Fruit fly (Drosophila melanogaster) whole organism, embryonic: Measurements from ENCODE around the gene Cyp12a5.

Source experiments
- Atf3 ChIP-seq: fragments of 200-800 bp; sonication (Bioruptor generic); optimal IDR thresholded peaks from 3 replicates; lab custom pipeline; 2016; ENCODE audit warnings: missing biosample characterization, missing genetic modification characterization
- Awh ChIP-seq: fragments of 200-800 bp; sonication (Bioruptor generic); IDR thresholded peaks from 2 replicates; pipeline ENCODE4, ENCODE4 v1.3.6; 2022; ENCODE audit warnings: missing biosample characterization, missing genetic modification characterization
- C15 ChIP-seq: fragments of 200-800 bp; sonication (Bioruptor generic); IDR thresholded peaks from 3 replicates; pipeline ENCODE4 v1.3.6; 2022; ENCODE audit warnings: missing biosample characterization, missing genetic modification characterization
- CG10543 ChIP-seq: fragments of 200-800 bp; sonication (Bioruptor generic); optimal IDR thresholded peaks from 3 replicates; lab custom pipeline; 2017; ENCODE audit warnings: missing biosample characterization, mild to moderate bottlenecking, missing genetic modification characterization, moderate library complexity
- CG10979 ChIP-seq: fragments of 200-800 bp; sonication (Bioruptor generic); optimal IDR thresholded peaks from 2 replicates; lab custom pipeline; 2018; ENCODE audit warnings: missing biosample characterization, mild to moderate bottlenecking, missing genetic modification characterization, moderate library complexity
- CG11085 ChIP-seq: fragments of 200-800 bp; sonication (Bioruptor generic); IDR thresholded peaks from 2 replicates; pipeline ENCODE4 v1.3.6; 2022; ENCODE audit warnings: missing biosample characterization, missing genetic modification characterization
- CG11093 ChIP-seq: fragments of 200-800 bp; sonication (Bioruptor generic); IDR thresholded peaks from 3 replicates; pipeline ENCODE4 v1.3.6; 2022; ENCODE audit warnings: missing biosample characterization, missing genetic modification characterization
- CG12219 ChIP-seq: fragments of 200-800 bp; sonication (Bioruptor generic); optimal IDR thresholded peaks from 3 replicates; lab custom pipeline; 2018; ENCODE audit warnings: missing biosample characterization, mild to moderate bottlenecking, missing genetic modification characterization
- CG13775 ChIP-seq: fragments of 200-800 bp; sonication (Bioruptor generic); optimal IDR thresholded peaks from 3 replicates; lab custom pipeline; 2017; ENCODE audit warnings: missing biosample characterization, mild to moderate bottlenecking, missing genetic modification characterization
- CG15073 ChIP-seq: fragments of 200-800 bp; sonication (Bioruptor generic); optimal IDR thresholded peaks from 2 replicates; lab custom pipeline; 2016; ENCODE audit warnings: missing biosample characterization, missing genetic modification characterization
- CG16815 ChIP-seq: fragments of 200-800 bp; sonication (Bioruptor generic); optimal IDR thresholded peaks from 3 replicates; lab custom pipeline; 2017; ENCODE audit warnings: missing biosample characterization, mild to moderate bottlenecking, missing genetic modification characterization
- CG17802 ChIP-seq: fragments of 200-800 bp; sonication (Bioruptor generic); optimal IDR thresholded peaks from 2 replicates; lab custom pipeline; 2018; ENCODE audit warnings: missing biosample characterization, mild to moderate bottlenecking, missing genetic modification characterization, moderate library complexity
- CG2202 ChIP-seq: fragments of 200-800 bp; sonication (Bioruptor generic); optimal IDR thresholded peaks from 2 replicates; lab custom pipeline; 2018; ENCODE audit warnings: missing biosample characterization, mild to moderate bottlenecking, missing genetic modification characterization
- CG3838 ChIP-seq: fragments of 200-800 bp; sonication (Bioruptor generic); optimal IDR thresholded peaks from 3 replicates; lab custom pipeline; 2016; ENCODE audit warnings: missing biosample characterization, missing genetic modification characterization
- CG3847 ChIP-seq: fragments of 200-800 bp; sonication (Bioruptor generic); IDR thresholded peaks from 2 replicates; pipeline ENCODE4 v1.3.6; 2022; ENCODE audit warnings: missing biosample characterization, missing genetic modification characterization
- CG4360 ChIP-seq: fragments of 200-800 bp; sonication (Bioruptor generic); IDR thresholded peaks from 2 replicates; pipeline ENCODE4 v1.3.6; 2022; ENCODE audit warnings: missing biosample characterization, missing genetic modification characterization
- CG4820 ChIP-seq: fragments of 200-800 bp; sonication (Bioruptor generic); optimal IDR thresholded peaks from 3 replicates; lab custom pipeline; 2016; ENCODE audit warnings: missing biosample characterization, missing genetic modification characterization
- CG5180 ChIP-seq: fragments of 200-800 bp; sonication (Bioruptor generic); optimal IDR thresholded peaks from 3 replicates; lab custom pipeline; 2017; ENCODE audit warnings: missing biosample characterization, missing genetic modification characterization, mild to moderate bottlenecking, moderate library complexity, missing genetic modification reagents
- CG6654 ChIP-seq: fragments of 200-800 bp; sonication (Bioruptor generic); optimal IDR thresholded peaks from 2 replicates; lab custom pipeline; 2017; ENCODE audit warnings: missing biosample characterization, mild to moderate bottlenecking, missing genetic modification characterization
- CG9437 ChIP-seq: fragments of 200-800 bp; sonication (Bioruptor generic); optimal IDR thresholded peaks from 2 replicates; lab custom pipeline; 2018; ENCODE audit warnings: missing biosample characterization, mild to moderate bottlenecking, missing genetic modification characterization
- Camta ChIP-seq: fragments of 200-800 bp; sonication (Bioruptor generic); optimal IDR thresholded peaks from 2 replicates; lab custom pipeline; 2016; ENCODE audit warnings: missing biosample characterization, missing genetic modification characterization
- D19B ChIP-seq: fragments of 200-800 bp; sonication (Bioruptor generic); optimal IDR thresholded peaks from 2 replicates; lab custom pipeline; 2017; ENCODE audit warnings: missing biosample characterization, mild to moderate bottlenecking, missing genetic modification characterization
- ERR ChIP-seq: fragments of 200-800 bp; sonication (Bioruptor generic); optimal IDR thresholded peaks from 2 replicates; lab custom pipeline; 2016; ENCODE audit warnings: missing biosample characterization, missing genetic modification characterization
- Fer2 ChIP-seq: fragments of 200-800 bp; sonication (Bioruptor generic); optimal IDR thresholded peaks from 2 replicates; lab custom pipeline; 2018; ENCODE audit warnings: missing biosample characterization, mild to moderate bottlenecking, missing genetic modification characterization, moderate library complexity
- H15 ChIP-seq: fragments of 200-800 bp; sonication (Bioruptor generic); IDR thresholded peaks from 3 replicates; pipeline ENCODE4 v1.3.6; 2022; ENCODE audit warnings: missing biosample characterization, missing genetic modification characterization
- HLH3B ChIP-seq: fragments of 200-800 bp; sonication (Bioruptor generic); IDR thresholded peaks from 2 replicates; pipeline ENCODE4 v1.3.6; 2022; ENCODE audit warnings: missing biosample characterization, missing genetic modification characterization
- HmgD ChIP-seq: fragments of 200-800 bp; sonication (Bioruptor generic); optimal IDR thresholded peaks from 3 replicates; lab custom pipeline; 2016; ENCODE audit warnings: missing biosample characterization, missing genetic modification characterization
- Lim3 ChIP-seq: fragments of 200-800 bp; sonication (Bioruptor generic); IDR thresholded peaks from 2 replicates; pipeline ENCODE4 v1.3.6; 2022; ENCODE audit warnings: missing biosample characterization, missing genetic modification characterization
- Nf-YA ChIP-seq: fragments of 200-800 bp; sonication (Bioruptor generic); IDR thresholded peaks from 2 replicates; pipeline ENCODE4 v1.3.6; 2022; ENCODE audit warnings: missing biosample characterization, missing genetic modification characterization
- Nf-YB ChIP-seq: fragments of 200-800 bp; sonication (Bioruptor generic); optimal IDR thresholded peaks from 3 replicates; lab custom pipeline; 2019; ENCODE audit warnings: missing biosample characterization, mild to moderate bottlenecking, missing genetic modification characterization, moderate library complexity
- Nf-YC ChIP-seq: fragments of 200-800 bp; optimal IDR thresholded peaks from 3 replicates; lab custom pipeline; 2019; ENCODE audit warnings: missing biosample characterization, mild to moderate bottlenecking, missing genetic modification characterization, moderate library complexity
- NfI ChIP-seq: fragments of 200-800 bp; sonication (Bioruptor generic); optimal IDR thresholded peaks from 3 replicates; lab custom pipeline; 2018; ENCODE audit warnings: missing biosample characterization, mild to moderate bottlenecking, missing genetic modification characterization, moderate library complexity
- Six4 ChIP-seq: fragments of 200-800 bp; sonication (Bioruptor generic); optimal IDR thresholded peaks from 2 replicates; lab custom pipeline; 2016; ENCODE audit warnings: missing biosample characterization, missing genetic modification characterization
- Stat92E ChIP-seq, 3 experiments: fragments of >200 bp in 2 of 3; fragments of 200-800 bp in 1 of 3; sonication (Bioruptor generic) in 1 of 3; optimal IDR thresholded peaks; 2 replicates each; lab custom pipeline; 2017 to 2019; ENCODE audit warnings: missing biosample characterization in 3 of 3, missing genetic modification characterization in 3 of 3, mild to moderate bottlenecking in 1 of 3, moderate library complexity in 1 of 3
- Vsx1 ChIP-seq: fragments of 200-800 bp; sonication (Bioruptor generic); optimal IDR thresholded peaks from 2 replicates; lab custom pipeline; 2017; ENCODE audit warnings: missing biosample characterization, mild to moderate bottlenecking, missing genetic modification characterization, missing genetic modification reagents
- YL-1 ChIP-seq: fragments of 200-800 bp; sonication (Bioruptor generic); optimal IDR thresholded peaks from 3 replicates; lab custom pipeline; 2017; ENCODE audit warnings: missing biosample characterization, mild to moderate bottlenecking, missing genetic modification characterization
- al ChIP-seq: fragments of 200-800 bp; sonication (Bioruptor generic); IDR thresholded peaks from 2 replicates; pipeline ENCODE4 v1.3.6; 2022; ENCODE audit warnings: missing biosample characterization, missing genetic modification characterization
- br ChIP-seq: fragments of >200 bp; optimal IDR thresholded peaks from 2 replicates; lab custom pipeline; 2017
- cg ChIP-seq: fragments of 200-800 bp; sonication (Bioruptor generic); optimal IDR thresholded peaks from 3 replicates; lab custom pipeline; 2019; ENCODE audit warnings: missing biosample characterization, mild to moderate bottlenecking, missing genetic modification characterization, moderate library complexity
- gcm2 ChIP-seq: fragments of 200-800 bp; sonication (Bioruptor generic); optimal IDR thresholded peaks from 2 replicates; lab custom pipeline; 2016; ENCODE audit warnings: missing biosample characterization, missing genetic modification characterization
- knrl ChIP-seq: fragments of 200-800 bp; sonication (Bioruptor generic); IDR thresholded peaks from 3 replicates; pipeline ENCODE4 v1.3.6; 2022; ENCODE audit warnings: missing biosample characterization, missing genetic modification characterization; ENCODE audit not compliant: partially characterized antibody
- lmd ChIP-seq: fragments of 200-800 bp; sonication (Bioruptor generic); IDR thresholded peaks from 2 replicates; pipeline ENCODE4 v1.3.6; 2022; ENCODE audit warnings: missing biosample characterization, missing genetic modification characterization
- pnt ChIP-seq: fragments of 200-800 bp; sonication (Bioruptor generic); optimal IDR thresholded peaks from 3 replicates; lab custom pipeline; 2016; ENCODE audit warnings: missing biosample characterization, missing genetic modification characterization
- pros ChIP-seq: fragments of 200-800 bp; sonication (Bioruptor generic); optimal IDR thresholded peaks from 3 replicates; lab custom pipeline; 2019; ENCODE audit warnings: missing biosample characterization, mild to moderate bottlenecking, missing genetic modification characterization, moderate library complexity
- sc ChIP-seq, 3 experiments: fragments of >200 bp in 2 of 3; fragments of 200-800 bp in 1 of 3; sonication (Bioruptor generic) in 1 of 3; optimal IDR thresholded peaks; 2 replicates in 2 of 3; 3 replicates in 1 of 3; lab custom pipeline; 2017; ENCODE audit warnings: mild to moderate bottlenecking in 1 of 3, missing biosample characterization in 1 of 3, missing genetic modification characterization in 1 of 3, missing genetic modification reagents in 1 of 3
- sens-2 ChIP-seq: fragments of 200-800 bp; sonication (Bioruptor generic); IDR thresholded peaks from 2 replicates; pipeline ENCODE4 v1.3.6; 2022; ENCODE audit warnings: missing biosample characterization, missing genetic modification characterization
- sr ChIP-seq: fragments of 200-800 bp; sonication (Bioruptor generic); IDR thresholded peaks from 3 replicates; pipeline ENCODE4 v1.3.6; 2022; ENCODE audit warnings: missing biosample characterization, missing genetic modification characterization
- tup ChIP-seq: fragments of 200-800 bp; sonication (Bioruptor generic); optimal IDR thresholded peaks from 2 replicates; lab custom pipeline; 2016; ENCODE audit warnings: missing biosample characterization, mild to moderate bottlenecking, missing genetic modification characterization, moderate library complexity
- unc-4 ChIP-seq: fragments of 200-800 bp; sonication (Bioruptor generic); IDR thresholded peaks from 2 replicates; pipeline ENCODE4 v1.3.6; 2022; ENCODE audit warnings: missing biosample characterization, missing genetic modification characterization; ENCODE audit not compliant: partially characterized antibody
- wdn ChIP-seq: fragments of 200-800 bp; sonication (Bioruptor generic); IDR thresholded peaks from 2 replicates; pipeline ENCODE4 v1.3.6; 2022; ENCODE audit warnings: missing biosample characterization, missing genetic modification characterization
- zen2 ChIP-seq: fragments of 200-800 bp; sonication (Bioruptor generic); IDR thresholded peaks from 3 replicates; pipeline ENCODE4 v1.3.6; 2022; ENCODE audit warnings: missing biosample characterization, missing genetic modification characterization; ENCODE audit not compliant: partially characterized antibody

The Cyp12a5 gene

DNA sequence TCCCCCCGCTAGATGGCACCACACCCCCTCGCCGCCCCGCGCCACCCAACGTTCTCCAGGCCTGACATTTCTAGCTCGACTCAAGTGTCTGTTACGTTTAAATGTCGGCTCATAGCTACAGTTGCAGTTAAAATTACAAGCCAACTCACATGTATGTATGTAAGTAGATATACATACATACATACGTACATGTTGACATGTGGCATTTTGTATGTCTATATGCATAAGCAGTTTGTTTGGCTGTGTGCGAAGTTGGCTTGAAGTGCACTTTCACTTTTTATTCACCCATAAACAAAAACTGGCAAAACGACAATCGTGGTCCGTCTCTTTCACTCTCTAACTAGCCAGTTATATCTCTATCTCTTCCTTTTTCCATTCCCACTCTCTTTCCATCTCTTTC is 50.4 kb downstream of the Cyp12a5 start (continued):
- TF ChIP-seq wdn (GFP tag; lab: Robert Waterston, UW) (no peak), CG11093 (peak; percentile 33; the same call in 1 of the 3 replicates), unc-4 (GFP tag; lab: Robert Waterston, UW) (no peak), Nf-YC (tag; lab: Kevin White, UChicago) (no peak), Six4 (no peak), Nf-YA (GFP tag; lab: Robert Waterston, UW) (0 out of 2 replicates have a peak, but pooled peaks have one; percentile 17), Atf3 (GFP tag; lab: Kevin White, UChicago) (no peak), CG16815 (GFP tag; lab: Kevin White, UChicago) (no peak), sens-2 (GFP tag; lab: Robert Waterston, UW) (no peak), knrl (GFP tag; lab: Robert Waterston, UW) (no peak), lmd (GFP tag; lab: Robert Waterston, UW) (no peak), pros (no peak), H15 (GFP tag; lab: Robert Waterston, UW) (no peak), CG17802 (tag; lab: Kevin White, UChicago) (no peak), gcm2 (no peak), Lim3 (GFP tag; lab: Robert Waterston, UW) (peak; percentile 31; the same call in 1 of the 2 replicates), CG3838 (GFP tag; lab: Kevin White, UChicago) (no peak), Fer2 (tag; lab: Kevin White, UChicago) (no peak), YL-1 (GFP tag; lab: Kevin White, UChicago) (no peak), al (GFP tag; lab: Robert Waterston, UW) (no peak), CG12219 (GFP tag; lab: Kevin White, UChicago) (no peak), NfI (GFP tag; lab: Kevin White, UChicago) (no peak), CG5180 (GFP tag; lab: Kevin White, UChicago) (peak; percentile 37), CG9437 (GFP tag; lab: Kevin White, UChicago) (no peak), tup (no peak), Vsx1 (GFP tag; lab: Kevin White, UChicago) (no peak), C15 (GFP tag; lab: Robert Waterston, UW) (no peak), cg (GFP tag; lab: Kevin White, UChicago) (peak; percentile 17), Camta (GFP tag; lab: Kevin White, UChicago) (no peak), Nf-YB (GFP tag; lab: Kevin White, UChicago) (no peak), zen2 (no peak), HLH3B (GFP tag; lab: Robert Waterston, UW) (peak; percentile 37; the same call in 1 of the 2 replicates), CG4360 (GFP tag; lab: Robert Waterston, UW) (peak; percentile 16; the same call in 1 of the 2 replicates), CG15073 (no peak), CG4820 (GFP tag; lab: Kevin White, UChicago) (no peak), CG10543 (GFP tag; lab: Kevin White, UChicago) (no peak), CG10979 (no peak), sr (GFP tag; lab: Robert Waterston, UW) (no peak), sc (optimal IDR thresholded peaks at IDR 0.05; lab: Kevin White, UChicago) (no peak), sc (GFP tag; optimal IDR thresholded peaks at IDR 0.05; lab: Kevin White, UChicago) (peak; percentile 18), br (lab: Kevin White, UChicago) (no peak), D19B (GFP tag; lab: Kevin White, UChicago) (no peak), CG13775 (no peak), Stat92E (GFP tag; optimal IDR thresholded peaks at IDR 0.05; lab: Kevin White, UChicago) (no peak), HmgD (GFP tag; lab: Kevin White, UChicago) (no peak), CG2202 (no peak), ERR (GFP tag; lab: Kevin White, UChicago) (no peak), CG11085 (GFP tag; lab: Robert Waterston, UW) (no peak), pnt (GFP tag; lab: Kevin White, UChicago) (no peak), Awh (GFP tag; lab: Robert Waterston, UW) (peak; percentile 69), CG6654 (GFP tag; lab: Kevin White, UChicago) (no peak), CG3847 (GFP tag; lab: Robert Waterston, UW) (no peak)
